Worm (Caenorhabditis elegans) whole organism, L1 larva: ENCODE results near the gene srd-59.

ENCODE experiments used
- C04F5.9 ChIP-seq: sonication (generic microtip); optimal IDR thresholded peaks from 2 replicates; lab custom pipeline; 2016; ENCODE audit warnings: missing genetic modification characterization, missing compliant biosample characterization
- ceh-90 ChIP-seq: sonication (generic microtip); optimal IDR thresholded peaks from 2 replicates; lab custom pipeline; 2016; ENCODE audit warnings: missing genetic modification characterization, missing compliant biosample characterization
- efl-1 ChIP-seq, 4 experiments: fragments of 150-350 bp; optimal IDR thresholded peaks in 3 of 4; peaks in 1 of 4; 1 replicate in 1 of 4; 2 replicates in 3 of 4; lab custom pipeline; 2014; ENCODE audit warnings: missing biosample characterization in 2 of 4, missing genetic modification characterization in 2 of 4, missing genetic modification reagents in 2 of 4
- elt-2 ChIP-seq: sonication (generic microtip); optimal IDR thresholded peaks from 2 replicates; lab custom pipeline; 2016; ENCODE audit warnings: missing genetic modification characterization, mild to moderate bottlenecking, inconsistent platforms, missing compliant biosample characterization, missing genetic modification reagents
- fkh-8 ChIP-seq: sonication (generic microtip); optimal IDR thresholded peaks from 2 replicates; lab custom pipeline; 2016; ENCODE audit warnings: mild to moderate bottlenecking, missing genetic modification characterization, missing compliant biosample characterization
- fos-1 ChIP-seq: fragments of 150-350 bp; optimal IDR thresholded peaks from 2 replicates; lab custom pipeline; 2014; ENCODE audit warnings: missing biosample characterization, missing genetic modification characterization
- grh-1 ChIP-seq: fragments of 200-800 bp; sonication (Bioruptor generic); IDR thresholded peaks from 2 replicates; pipeline ENCODE4 v1.3.6; 2022; ENCODE audit warnings: missing genetic modification reagents, missing genetic modification characterization, missing compliant biosample characterization
- hlh-17 ChIP-seq: fragments of 200-800 bp; sonication (Bioruptor generic); optimal IDR thresholded peaks from 2 replicates; lab custom pipeline; 2018; ENCODE audit warnings: missing genetic modification characterization, mild to moderate bottlenecking, missing compliant biosample characterization, moderate library complexity, borderline replicate concordance
- hlh-4 ChIP-seq: sonication (generic microtip); optimal IDR thresholded peaks from 2 replicates; lab custom pipeline; 2016; ENCODE audit warnings: mild to moderate bottlenecking, missing genetic modification characterization, missing compliant biosample characterization
- lin-14 ChIP-seq: fragments of 200-800 bp; sonication (Bioruptor generic); optimal IDR thresholded peaks from 2 replicates; lab custom pipeline; 2018; ENCODE audit warnings: mild to moderate bottlenecking, missing genetic modification characterization, moderate library complexity, missing compliant biosample characterization
- lin-35 ChIP-seq, 2 experiments: fragments of 150-350 bp; optimal IDR thresholded peaks; 2 replicates each; lab custom pipeline; 2014; ENCODE audit warnings: missing biosample characterization in 2 of 2, missing genetic modification characterization in 2 of 2, missing genetic modification reagents in 2 of 2
- lin-39 ChIP-seq: fragments of 150-350 bp; optimal IDR thresholded peaks from 2 replicates; lab custom pipeline; 2014; ENCODE audit warnings: missing biosample characterization, missing genetic modification reagents, missing genetic modification characterization
- mdl-1 ChIP-seq, 2 experiments: fragments of 150-350 bp; optimal IDR thresholded peaks; 2 replicates each; lab custom pipeline; 2014 to 2017; ENCODE audit warnings: missing biosample characterization in 2 of 2, missing genetic modification characterization in 2 of 2, inconsistent platforms in 1 of 2
- mep-1 ChIP-seq: fragments of 150-350 bp; optimal IDR thresholded peaks from 2 replicates; lab custom pipeline; 2014; ENCODE audit warnings: missing biosample characterization, missing genetic modification characterization
- nhr-19 ChIP-seq: fragments of 200-800 bp; sonication (Bioruptor generic); conservative IDR thresholded peaks from 2 replicates; pipeline ENCODE4 v1.3.6; 2022; ENCODE audit warnings: missing genetic modification characterization, missing compliant biosample characterization
- nhr-20 ChIP-seq: sonication (generic microtip); optimal IDR thresholded peaks from 2 replicates; lab custom pipeline; 2016; ENCODE audit warnings: mild to moderate bottlenecking, missing genetic modification characterization, missing compliant biosample characterization
- nhr-237 ChIP-seq: fragments of 150-350 bp; optimal IDR thresholded peaks from 2 replicates; lab custom pipeline; 2014; ENCODE audit warnings: missing biosample characterization, missing genetic modification characterization
- nhr-71 ChIP-seq: sonication (generic microtip); optimal IDR thresholded peaks from 2 replicates; lab custom pipeline; 2016; ENCODE audit warnings: mild to moderate bottlenecking, missing genetic modification characterization, moderate library complexity, missing compliant biosample characterization
- nhr-85 ChIP-seq: sonication (generic microtip); peaks from one replicate; lab custom pipeline; 2016; ENCODE audit warnings: missing genetic modification characterization, inconsistent platforms, missing compliant biosample characterization
- pqm-1 ChIP-seq: sonication (generic microtip); optimal IDR thresholded peaks from 3 replicates; lab custom pipeline; 2017; ENCODE audit warnings: missing biosample characterization, missing genetic modification characterization
- snpc-4 ChIP-seq: fragments of 150-350 bp; optimal IDR thresholded peaks from 2 replicates; lab custom pipeline; 2014; ENCODE audit warnings: missing biosample characterization, missing genetic modification characterization
- snu-23 ChIP-seq: sonication (generic microtip); optimal IDR thresholded peaks from 2 replicates; lab custom pipeline; 2016; ENCODE audit warnings: missing genetic modification characterization, missing compliant biosample characterization
- sox-4 ChIP-seq: sonication (generic microtip); optimal IDR thresholded peaks from 2 replicates; lab custom pipeline; 2016; ENCODE audit warnings: missing genetic modification characterization, missing compliant biosample characterization
- tlp-1 ChIP-seq: fragments of 150-350 bp; optimal IDR thresholded peaks from 2 replicates; lab custom pipeline; 2014; ENCODE audit warnings: missing biosample characterization, missing genetic modification characterization
- unc-62 ChIP-seq: fragments of 150-350 bp; optimal IDR thresholded peaks from 2 replicates; lab custom pipeline; 2014; ENCODE audit warnings: missing biosample characterization, missing genetic modification reagents, missing genetic modification characterization
- unc-86 ChIP-seq: sonication (generic microtip); optimal IDR thresholded peaks from 2 replicates; lab custom pipeline; 2016; ENCODE audit warnings: missing genetic modification characterization, missing compliant biosample characterization
- ztf-4 ChIP-seq: fragments of 150-350 bp; optimal IDR thresholded peaks from 2 replicates; lab custom pipeline; 2014; ENCODE audit warnings: missing biosample characterization, missing genetic modification characterization

Gene srd-59

ce11 chrII:7230684-7231083 is 25.2 kb downstream of the srd-59 start:
- TF ChIP-seq efl-1 (optimal IDR thresholded peaks at IDR 0.05; lab: Kevin White, UChicago) (no peak), efl-1 (GFP tag; optimal IDR thresholded peaks at IDR 0.05 in 1 of 2; lab: Kevin White, UChicago) (peak in 1 of 2 experiments; percentile 1), grh-1 (GFP tag; lab: Robert Waterston, UW) (0 out of 2 replicates have a peak, but pooled peaks have one; percentile 9), mep-1 (tag; lab: Kevin White, UChicago) (peak; percentile 5), tlp-1 (tag; lab: Kevin White, UChicago) (no peak), nhr-237 (tag; lab: Kevin White, UChicago) (no peak)

DNA sequence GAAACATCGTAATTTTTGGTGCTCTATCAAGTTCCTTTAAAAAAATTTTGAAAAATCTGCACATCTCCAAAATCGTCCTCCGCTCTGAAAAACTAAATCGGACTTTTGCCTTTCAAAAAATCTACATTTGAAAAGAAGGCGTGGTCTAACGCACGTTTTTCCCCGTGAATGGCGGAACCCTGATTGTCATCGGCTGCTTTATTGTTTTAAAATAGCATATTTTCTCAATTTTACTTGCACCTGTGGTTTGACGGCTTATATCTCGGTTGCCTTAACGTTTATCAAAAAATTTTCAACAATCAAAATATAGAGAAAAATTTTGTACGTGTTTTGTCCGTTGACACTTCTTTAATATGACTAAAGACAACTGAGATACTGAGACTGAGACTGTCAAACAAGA is 26.5 kb downstream of the srd-59 start:
- TF ChIP-seq efl-1 (optimal IDR thresholded peaks at IDR 0.05; lab: Kevin White, UChicago) (no peak), efl-1 (GFP tag; optimal IDR thresholded peaks at IDR 0.05 in 1 of 2; lab: Kevin White, UChicago) (peak in 1 of 2 experiments; percentile 54), unc-86 (tag; lab: Kevin White, UChicago) (no peak), lin-39 (no peak), snpc-4 (tag; lab: Kevin White, UChicago) (peak; percentile 90), C04F5.9 (tag; lab: Kevin White, UChicago) (no peak), nhr-85 (no peak), fkh-8 (tag; lab: Kevin White, UChicago) (no peak), fos-1 (tag; lab: Kevin White, UChicago) (no peak), nhr-71 (tag; lab: Kevin White, UChicago) (no peak), pqm-1 (tag; lab: Kevin White, UChicago) (no peak)

DNA sequence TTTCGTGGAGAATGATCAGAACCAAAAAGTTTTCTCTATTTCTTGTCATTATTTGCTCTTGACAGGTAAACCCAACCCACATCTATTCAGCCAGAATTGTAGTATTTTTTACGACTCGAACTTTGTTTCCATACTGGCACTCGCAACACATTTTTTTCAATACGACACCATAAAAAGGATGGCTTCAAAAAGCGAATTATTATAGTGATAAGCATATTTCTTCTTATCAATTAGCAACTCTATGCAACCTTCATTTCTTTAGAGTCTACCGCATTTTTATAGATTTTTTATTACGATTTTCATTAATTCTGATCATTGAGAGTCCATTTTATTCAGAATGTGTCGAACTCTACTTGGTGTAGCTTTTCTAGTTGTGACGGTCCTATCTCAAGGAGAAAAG is 27.0 kb downstream of the srd-59 start, which contains the start of gene ctsa-3.1:
ctsa-3.1 (plus strand) TSS at position 337 of the 400 bp plus-strand sequence.
- TF ChIP-seq lin-14 (GFP tag; lab: Kevin White, UChicago), result peak; percentile 1
- TF ChIP-seq elt-2 (tag; lab: Kevin White, UChicago), result peak; percentile 66
- no peak for TF ChIP-seq sox-4 (tag; lab: Kevin White, UChicago)
- no peak for TF ChIP-seq unc-62
- no peak for TF ChIP-seq hlh-4 (tag; lab: Kevin White, UChicago)
- TF ChIP-seq ztf-4, result no peak

- no peak for TF ChIP-seq mdl-1 (tag; optimal IDR thresholded peaks at IDR 0.05; lab: Kevin White, UChicago)
- TF ChIP-seq lin-35 (GFP tag; optimal IDR thresholded peaks at IDR 0.05; lab: Kevin White, UChicago), result peak in 1 of 2 experiments; percentile 4
- TF ChIP-seq efl-1 (optimal IDR thresholded peaks at IDR 0.05; lab: Kevin White, UChicago), result no peak
- peak in 1 of 2 experiments; percentile 65 for TF ChIP-seq efl-1 (GFP tag; optimal IDR thresholded peaks at IDR 0.05 in 1 of 2; lab: Kevin White, UChicago)
- peak; percentile 32 for TF ChIP-seq elt-2 (tag; lab: Kevin White, UChicago)
Observed at ce11 chrII:7233274-7233673, 27.8 kb downstream of the srd-59 start.

- no peak for TF ChIP-seq efl-1 (optimal IDR thresholded peaks at IDR 0.05; lab: Kevin White, UChicago)
- peak in 1 of 2 experiments; percentile 33 for TF ChIP-seq efl-1 (GFP tag; optimal IDR thresholded peaks at IDR 0.05 in 1 of 2; lab: Kevin White, UChicago)
- no peak for TF ChIP-seq nhr-19 (GFP tag; lab: Robert Waterston, UW)
- no peak for TF ChIP-seq C04F5.9 (tag; lab: Kevin White, UChicago)
- TF ChIP-seq nhr-71 (tag; lab: Kevin White, UChicago), result peak; percentile 2
- peak in 1 of 2 experiments; percentile 17 for TF ChIP-seq lin-35 (GFP tag; optimal IDR thresholded peaks at IDR 0.05; lab: Kevin White, UChicago)
- TF ChIP-seq snu-23, result no peak
- peak; percentile 8 for TF ChIP-seq elt-2 (tag; lab: Kevin White, UChicago)
Observed at ce11 chrII:7236937-7237336, 31.4 kb downstream of the srd-59 start.

- TF ChIP-seq hlh-17 (GFP tag; lab: Kevin White, UChicago), result no peak
- TF ChIP-seq efl-1 (optimal IDR thresholded peaks at IDR 0.05; lab: Kevin White, UChicago), result no peak
- peak in 1 of 2 experiments; percentile 87 for TF ChIP-seq efl-1 (GFP tag; optimal IDR thresholded peaks at IDR 0.05 in 1 of 2; lab: Kevin White, UChicago)
- no peak for TF ChIP-seq fkh-8 (tag; lab: Kevin White, UChicago)
- TF ChIP-seq lin-35 (GFP tag; optimal IDR thresholded peaks at IDR 0.05; lab: Kevin White, UChicago), result peak in 1 of 2 experiments; percentile 53
- TF ChIP-seq nhr-19 (GFP tag; lab: Robert Waterston, UW), result peak; percentile 68
- TF ChIP-seq nhr-71 (tag; lab: Kevin White, UChicago), result peak; percentile 16
- TF ChIP-seq elt-2 (tag; lab: Kevin White, UChicago), result peak; percentile 95
- TF ChIP-seq nhr-20 (tag; lab: Kevin White, UChicago), result peak; percentile 23
- TF ChIP-seq mdl-1 (tag; optimal IDR thresholded peaks at IDR 0.05; lab: Kevin White, UChicago), result peak in 1 of 2 experiments; percentile 2
- no peak for TF ChIP-seq ceh-90 (tag; lab: Kevin White, UChicago)
- TF ChIP-seq, all 84 proteins: peak for 7
Observed at ce11 chrII:7238248-7238647, 32.8 kb downstream of the srd-59 start, which contains the start of gene aqp-1. aqp-1 (minus strand) TSS chrII:7238349.
